Worm (Caenorhabditis elegans) whole organism, late embryonic: ENCODE data around the gene nas-3.

ENCODE experiments used
- F13H6.1 ChIP-seq: sonication (generic microtip); optimal IDR thresholded peaks from 2 replicates; lab custom pipeline; 2016; ENCODE audit warnings: missing genetic modification characterization, missing compliant biosample characterization
- K09A11.1 ChIP-seq: sonication (generic microtip); optimal IDR thresholded peaks from 2 replicates; lab custom pipeline; 2017; ENCODE audit warnings: antibody characterized with exemption, mild to moderate bottlenecking, missing genetic modification characterization, missing compliant biosample characterization; ENCODE audit not compliant: insufficient read depth
- Y22D7AL.16 ChIP-seq: sonication (generic microtip); optimal IDR thresholded peaks from 2 replicates; lab custom pipeline; 2016; ENCODE audit warnings: missing genetic modification characterization, missing compliant biosample characterization
- ceh-14 ChIP-seq: sonication (generic microtip); optimal IDR thresholded peaks from 2 replicates; lab custom pipeline; 2016; ENCODE audit warnings: missing genotype, missing genetic modification characterization, missing compliant biosample characterization
- ceh-18 ChIP-seq: sonication (generic microtip); optimal IDR thresholded peaks from 2 replicates; lab custom pipeline; 2016; ENCODE audit warnings: missing genetic modification characterization, missing compliant biosample characterization
- ceh-24 ChIP-seq: sonication (generic microtip); optimal IDR thresholded peaks from 2 replicates; lab custom pipeline; 2016; ENCODE audit warnings: mild to moderate bottlenecking, missing genetic modification characterization, missing compliant biosample characterization
- ceh-31 ChIP-seq: sonication (generic microtip); optimal IDR thresholded peaks from 2 replicates; lab custom pipeline; 2016; ENCODE audit warnings: missing genetic modification characterization, missing compliant biosample characterization
- ceh-34 ChIP-seq: sonication (generic microtip); optimal IDR thresholded peaks from 2 replicates; lab custom pipeline; 2016; ENCODE audit warnings: mild to moderate bottlenecking, missing genetic modification characterization, missing compliant biosample characterization
- ceh-45 ChIP-seq: fragments of 200-800 bp; sonication (Bioruptor generic); IDR thresholded peaks from 2 replicates; pipeline ENCODE4 v1.3.6; 2022; ENCODE audit warnings: missing genetic modification reagents, missing genetic modification characterization, missing compliant biosample characterization
- ceh-9 ChIP-seq: sonication (generic microtip); optimal IDR thresholded peaks from 2 replicates; lab custom pipeline; 2016; ENCODE audit warnings: mild to moderate bottlenecking, missing genetic modification characterization, inconsistent platforms, missing compliant biosample characterization
- dve-1 ChIP-seq: sonication (generic microtip); optimal IDR thresholded peaks from 2 replicates; lab custom pipeline; 2017; ENCODE audit warnings: antibody characterized with exemption, mild to moderate bottlenecking, missing genetic modification characterization, missing compliant biosample characterization
- elt-2 ChIP-seq: sonication (generic microtip); optimal IDR thresholded peaks from 2 replicates; lab custom pipeline; 2016; ENCODE audit warnings: missing genetic modification reagents, missing genetic modification characterization, missing compliant biosample characterization
- fax-1 ChIP-seq: sonication (generic microtip); optimal IDR thresholded peaks from 2 replicates; lab custom pipeline; 2016; ENCODE audit warnings: missing genotype, missing genetic modification characterization, missing compliant biosample characterization
- fkh-10 ChIP-seq: fragments of 150-350 bp; optimal IDR thresholded peaks from 2 replicates; lab custom pipeline; 2014; ENCODE audit warnings: missing biosample characterization, missing genetic modification reagents, missing genetic modification characterization
- fkh-6 ChIP-seq: sonication (generic microtip); optimal IDR thresholded peaks from 2 replicates; lab custom pipeline; 2016; ENCODE audit warnings: missing genetic modification characterization, missing compliant biosample characterization
- hlh-13 ChIP-seq: fragments of 200-800 bp; sonication (Bioruptor generic); optimal IDR thresholded peaks from 2 replicates; lab custom pipeline; 2018; ENCODE audit warnings: mild to moderate bottlenecking, missing genetic modification characterization, missing compliant biosample characterization
- hlh-30 ChIP-seq: sonication (generic microtip); optimal IDR thresholded peaks from 2 replicates; lab custom pipeline; 2017; ENCODE audit warnings: antibody characterized with exemption, missing genetic modification characterization, missing compliant biosample characterization; ENCODE audit not compliant: insufficient read depth
- hlh-6 ChIP-seq: sonication (generic microtip); optimal IDR thresholded peaks from 2 replicates; lab custom pipeline; 2016; ENCODE audit warnings: missing genotype, missing genetic modification characterization, missing compliant biosample characterization
- hlh-8 ChIP-seq: sonication (generic microtip); optimal IDR thresholded peaks from 2 replicates; lab custom pipeline; 2016; ENCODE audit warnings: missing genotype, missing genetic modification characterization, missing compliant biosample characterization
- lim-6 ChIP-seq: sonication (generic microtip); optimal IDR thresholded peaks from 2 replicates; lab custom pipeline; 2016; ENCODE audit warnings: missing genetic modification characterization, missing compliant biosample characterization
- lin-11 ChIP-seq: fragments of 200-800 bp; sonication (Bioruptor generic); optimal IDR thresholded peaks from 2 replicates; lab custom pipeline; 2018; ENCODE audit warnings: mild to moderate bottlenecking, missing genetic modification characterization, missing compliant biosample characterization
- madf-2 ChIP-seq: sonication (generic microtip); optimal IDR thresholded peaks from 2 replicates; lab custom pipeline; 2017; ENCODE audit warnings: missing genetic modification characterization, missing compliant biosample characterization
- mec-3 ChIP-seq: sonication (generic microtip); optimal IDR thresholded peaks from 2 replicates; lab custom pipeline; 2016; ENCODE audit warnings: borderline replicate concordance, missing genetic modification characterization, missing compliant biosample characterization
- nhr-11 ChIP-seq: fragments of 150-350 bp; optimal IDR thresholded peaks from 2 replicates; lab custom pipeline; 2014; ENCODE audit warnings: missing biosample characterization, missing genetic modification characterization
- npax-4 ChIP-seq: sonication (generic microtip); optimal IDR thresholded peaks from 2 replicates; lab custom pipeline; 2016; ENCODE audit warnings: missing genetic modification characterization, missing compliant biosample characterization
- odd-2 ChIP-seq: sonication (generic microtip); optimal IDR thresholded peaks from 2 replicates; lab custom pipeline; 2017; ENCODE audit warnings: antibody characterized with exemption, mild to moderate bottlenecking, missing genetic modification characterization, missing compliant biosample characterization
- pag-3 ChIP-seq: sonication (generic microtip); optimal IDR thresholded peaks from 2 replicates; lab custom pipeline; 2016; ENCODE audit warnings: missing compliant biosample characterization, missing genetic modification characterization, borderline replicate concordance
- pat-9 ChIP-seq: fragments of 200-800 bp; sonication (Bioruptor generic); optimal IDR thresholded peaks from 2 replicates; lab custom pipeline; 2018; ENCODE audit warnings: mild to moderate bottlenecking, missing genetic modification characterization, moderate library complexity, missing compliant biosample characterization
- pqm-1 ChIP-seq: sonication (generic microtip); optimal IDR thresholded peaks from 2 replicates; lab custom pipeline; 2016; ENCODE audit warnings: missing genetic modification characterization, missing compliant biosample characterization
- sox-2 ChIP-seq: fragments of 200-800 bp; sonication (Bioruptor generic); IDR thresholded peaks from 2 replicates; pipeline ENCODE4 v1.3.6; 2022; ENCODE audit warnings: missing genetic modification reagents, missing genetic modification characterization, missing compliant biosample characterization
- syd-9 ChIP-seq: sonication (generic microtip); optimal IDR thresholded peaks from 2 replicates; lab custom pipeline; 2016; ENCODE audit warnings: mild to moderate bottlenecking, missing genetic modification characterization, moderate library complexity, missing compliant biosample characterization
- tbx-2 ChIP-seq: sonication (generic microtip); optimal IDR thresholded peaks from 2 replicates; lab custom pipeline; 2016; ENCODE audit warnings: missing genetic modification characterization, missing compliant biosample characterization
- ttx-3 ChIP-seq: sonication (generic microtip); optimal IDR thresholded peaks from 2 replicates; lab custom pipeline; 2016; ENCODE audit warnings: missing genetic modification reagents, missing genetic modification characterization, missing compliant biosample characterization
- unc-3 ChIP-seq, 2 experiments: fragments of 200-800 bp in 1 of 2; sonication (Bioruptor generic) in 1 of 2; sonication (generic microtip) in 1 of 2; conservative IDR thresholded peaks in 1 of 2; optimal IDR thresholded peaks in 1 of 2; 2 replicates each; pipeline versions ENCODE4 v1.3.6 to Lab custom; 2016 to 2022; ENCODE audit warnings: missing compliant biosample characterization in 2 of 2, missing genetic modification characterization in 2 of 2, missing genetic modification reagents in 1 of 2
- unc-42 ChIP-seq: sonication (generic microtip); optimal IDR thresholded peaks from 2 replicates; lab custom pipeline; 2016; ENCODE audit warnings: missing genotype, missing genetic modification characterization, missing compliant biosample characterization
- zip-5 ChIP-seq: sonication (generic microtip); optimal IDR thresholded peaks from 2 replicates; lab custom pipeline; 2016; ENCODE audit warnings: missing genetic modification characterization, missing compliant biosample characterization
- ztf-16 ChIP-seq: sonication (generic microtip); optimal IDR thresholded peaks from 2 replicates; lab custom pipeline; 2017; ENCODE audit warnings: missing genetic modification characterization, missing compliant biosample characterization

The nas-3 gene

DNA sequence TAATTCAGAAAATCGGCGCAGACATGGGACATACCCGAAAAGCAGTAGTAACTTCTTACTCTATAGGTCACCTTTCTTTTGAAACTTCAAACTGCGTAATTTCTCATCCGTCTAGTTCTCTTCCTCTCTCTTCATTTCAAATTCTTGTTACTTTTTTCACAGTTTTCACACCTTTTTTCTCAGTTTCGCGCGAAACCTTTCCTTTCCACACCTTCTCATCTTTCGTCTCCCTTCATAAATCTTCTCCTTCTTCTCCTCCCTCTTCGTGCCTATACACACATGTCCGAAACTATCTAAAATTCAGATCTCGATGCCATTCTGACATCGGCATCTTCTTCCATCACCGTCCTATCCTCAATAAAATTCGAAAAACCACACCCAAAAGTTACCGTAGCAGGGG, 34.2 kb upstream of the nas-3 start, which contains the start of gene wdr-62:
TSS of gene wdr-62 (plus strand) at position 301 of the 400 bp plus-strand sequence.
- TF ChIP-seq ceh-18 (tag; lab: Kevin White, UChicago) (no peak), zip-5 (no peak), unc-3 (GFP tag; conservative IDR thresholded peaks at IDR 0.05; lab: Robert Waterston, UW) (no peak), unc-3 (tag; optimal IDR thresholded peaks at IDR 0.05; lab: Kevin White, UChicago) (no peak), dve-1 (no peak), hlh-8 (tag; lab: Kevin White, UChicago) (no peak), ceh-45 (GFP tag; lab: Robert Waterston, UW) (no peak), odd-2 (tag; lab: Kevin White, UChicago) (no peak), ceh-31 (no peak), fkh-10 (GFP tag; lab: Kevin White, UChicago) (no peak), ttx-3 (tag; lab: Kevin White, UChicago) (no peak), lin-11 (no peak), pqm-1 (tag; lab: Kevin White, UChicago) (no peak), tbx-2 (tag; lab: Kevin White, UChicago) (no peak), sox-2 (GFP tag; lab: Robert Waterston, UW) (no peak), ceh-24 (tag; lab: Kevin White, UChicago) (no peak), madf-2 (tag; lab: Kevin White, UChicago) (no peak), elt-2 (tag; lab: Kevin White, UChicago) (no peak), pag-3 (tag; lab: Kevin White, UChicago) (no peak), unc-42 (tag; lab: Kevin White, UChicago) (no peak), hlh-6 (no peak)

DNA sequence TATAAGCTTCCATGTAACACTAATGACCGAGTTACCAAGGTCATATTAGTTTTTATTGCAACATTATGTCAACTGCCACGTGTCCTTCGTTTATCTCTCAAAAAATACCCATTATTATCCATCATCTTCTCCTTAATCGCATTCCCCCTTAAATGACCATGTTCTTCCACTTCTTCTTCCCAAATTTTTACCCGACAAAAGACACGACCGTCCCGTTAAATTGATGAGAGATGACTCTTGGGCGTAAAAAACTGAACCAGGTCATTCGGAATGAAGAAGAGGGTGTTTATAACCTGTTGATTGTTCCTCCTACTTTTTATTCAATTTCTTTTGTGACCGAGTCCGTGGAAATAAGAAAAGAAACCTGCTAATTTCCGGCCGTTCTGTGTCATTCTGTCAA, 33.3 kb upstream of the nas-3 start:
- TF ChIP-seq K09A11.1 (tag; lab: Kevin White, UChicago) (no peak), Y22D7AL.16 (no peak), ceh-14 (no peak), F13H6.1 (tag; lab: Kevin White, UChicago) (no peak), pag-3 (tag; lab: Kevin White, UChicago) (no peak), hlh-13 (no peak), pat-9 (tag; lab: Kevin White, UChicago) (no peak), mec-3 (tag; lab: Kevin White, UChicago) (no peak), ceh-34 (tag; lab: Kevin White, UChicago) (no peak), syd-9 (tag; lab: Kevin White, UChicago) (no peak), hlh-30 (tag; lab: Kevin White, UChicago) (no peak), ceh-9 (tag; lab: Kevin White, UChicago) (no peak), nhr-11 (tag; lab: Kevin White, UChicago) (no peak), fax-1 (tag; lab: Kevin White, UChicago) (no peak), fkh-6 (no peak), npax-4 (tag; lab: Kevin White, UChicago) (no peak), unc-42 (tag; lab: Kevin White, UChicago) (no peak), ztf-16 (no peak), unc-3 (GFP tag; conservative IDR thresholded peaks at IDR 0.05; lab: Robert Waterston, UW) (no peak), unc-3 (tag; optimal IDR thresholded peaks at IDR 0.05; lab: Kevin White, UChicago) (no peak)

DNA sequence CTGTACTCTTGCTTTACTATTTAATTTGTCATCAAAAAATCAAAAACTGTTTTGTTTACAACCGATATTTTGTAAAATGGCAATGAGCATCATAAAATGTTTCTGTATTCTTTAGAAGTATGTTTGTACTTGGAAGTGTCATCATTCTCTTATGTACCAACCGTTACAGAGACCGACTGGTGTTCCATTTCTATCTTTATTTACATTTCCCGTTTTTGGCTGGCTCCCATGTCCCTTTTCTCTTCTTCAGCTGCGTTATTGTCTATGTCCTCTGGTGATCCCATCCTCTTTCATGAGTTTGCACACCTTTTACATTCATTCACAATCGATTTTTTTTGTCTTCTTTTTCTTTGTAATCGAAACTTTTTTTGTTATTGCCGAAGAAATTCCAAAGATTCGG, 26.5 kb upstream of the nas-3 start:
- TF ChIP-seq nhr-11 (tag; lab: Kevin White, UChicago) (no peak), F13H6.1 (tag; lab: Kevin White, UChicago) (no peak), lim-6 (tag; lab: Kevin White, UChicago) (no peak), fax-1 (tag; lab: Kevin White, UChicago) (no peak)
